Fruit fly (Drosophila melanogaster) whole organism, embryonic: ENCODE results near the gene CG2617.

Experiments
- CG10209 ChIP-seq: fragments of 200-800 bp; sonication (Bioruptor generic); optimal IDR thresholded peaks from 3 replicates; lab custom pipeline; 2017; ENCODE audit warnings: missing biosample characterization, mild to moderate bottlenecking, missing genetic modification characterization, missing genetic modification reagents
- CG11560 ChIP-seq: fragments of 200-800 bp; sonication (Bioruptor generic); IDR thresholded peaks from 3 replicates; pipeline ENCODE4 v1.3.6; 2022; ENCODE audit warnings: missing biosample characterization, missing genetic modification characterization
- CG12659 ChIP-seq: fragments of 200-800 bp; sonication (Bioruptor generic); optimal IDR thresholded peaks from 3 replicates; lab custom pipeline; 2017; ENCODE audit warnings: mild to moderate bottlenecking, missing biosample characterization, missing genetic modification reagents, missing genetic modification characterization
- CG12942 ChIP-seq: fragments of 200-800 bp; sonication (Bioruptor generic); optimal IDR thresholded peaks from 3 replicates; lab custom pipeline; 2016; ENCODE audit warnings: missing biosample characterization, missing genetic modification characterization
- CG13296 ChIP-seq: fragments of 200-800 bp; sonication (Bioruptor generic); optimal IDR thresholded peaks from 3 replicates; lab custom pipeline; 2018; ENCODE audit warnings: missing biosample characterization, mild to moderate bottlenecking, missing genetic modification characterization
- CG15269 ChIP-seq: fragments of 200-800 bp; sonication (Bioruptor generic); optimal IDR thresholded peaks from 2 replicates; lab custom pipeline; 2018; ENCODE audit warnings: missing biosample characterization, mild to moderate bottlenecking, missing genetic modification characterization, moderate library complexity
- CG15514 ChIP-seq: fragments of 200-800 bp; sonication (Bioruptor generic); optimal IDR thresholded peaks from 3 replicates; lab custom pipeline; 2017; ENCODE audit warnings: missing biosample characterization, missing genetic modification characterization, mild to moderate bottlenecking, moderate library complexity, missing genetic modification reagents
- CG16863 ChIP-seq: fragments of 200-800 bp; sonication (Bioruptor generic); optimal IDR thresholded peaks from 3 replicates; lab custom pipeline; 2016; ENCODE audit warnings: missing biosample characterization, missing genetic modification characterization
- CG17328 ChIP-seq: fragments of 200-800 bp; sonication (Bioruptor generic); IDR thresholded peaks from 2 replicates; pipeline ENCODE4 v1.3.6; 2022; ENCODE audit warnings: missing biosample characterization, missing genetic modification characterization
- CG17568 ChIP-seq: fragments of 200-800 bp; sonication (Bioruptor generic); optimal IDR thresholded peaks from 2 replicates; lab custom pipeline; 2018; ENCODE audit warnings: missing biosample characterization, mild to moderate bottlenecking, missing genetic modification characterization, moderate library complexity
- CG2202 ChIP-seq: fragments of 200-800 bp; sonication (Bioruptor generic); optimal IDR thresholded peaks from 2 replicates; lab custom pipeline; 2018; ENCODE audit warnings: missing biosample characterization, mild to moderate bottlenecking, missing genetic modification characterization
- CG2712 ChIP-seq: fragments of 200-800 bp; optimal IDR thresholded peaks from 3 replicates; lab custom pipeline; 2019; ENCODE audit warnings: missing biosample characterization, mild to moderate bottlenecking, missing genetic modification characterization, moderate library complexity
- CG31441 ChIP-seq: fragments of 200-800 bp; sonication (Bioruptor generic); IDR thresholded peaks from 2 replicates; pipeline ENCODE4 v1.3.6; 2022; ENCODE audit warnings: missing biosample characterization, missing genetic modification characterization
- CG32532 ChIP-seq: fragments of 200-800 bp; sonication (Bioruptor generic); IDR thresholded peaks from 2 replicates; pipeline ENCODE4 v1.3.6; 2022; ENCODE audit warnings: missing biosample characterization, missing genetic modification characterization
- CG33213 ChIP-seq: fragments of 200-800 bp; sonication (Bioruptor generic); optimal IDR thresholded peaks from 3 replicates; lab custom pipeline; 2016; ENCODE audit warnings: missing biosample characterization, missing genetic modification characterization
- CG4328 ChIP-seq: fragments of 200-800 bp; sonication (Bioruptor generic); optimal IDR thresholded peaks from 3 replicates; lab custom pipeline; 2017; ENCODE audit warnings: missing biosample characterization, missing genetic modification reagents, missing genetic modification characterization
- CG4424 ChIP-seq: fragments of 200-800 bp; sonication (Bioruptor generic); optimal IDR thresholded peaks from 3 replicates; lab custom pipeline; 2016; ENCODE audit warnings: missing biosample characterization, missing genetic modification characterization
- CG4707 ChIP-seq: fragments of 200-800 bp; sonication (Bioruptor generic); optimal IDR thresholded peaks from 2 replicates; lab custom pipeline; 2018; ENCODE audit warnings: missing biosample characterization, mild to moderate bottlenecking, missing genetic modification characterization, moderate library complexity
- CG6175 ChIP-seq: fragments of 200-800 bp; sonication (Bioruptor generic); IDR thresholded peaks from 3 replicates; pipeline ENCODE4 v1.3.6; 2022; ENCODE audit warnings: missing biosample characterization, missing genetic modification characterization
- CG6683 ChIP-seq: fragments of 200-800 bp; sonication (Bioruptor generic); optimal IDR thresholded peaks from 2 replicates; lab custom pipeline; 2017; ENCODE audit warnings: missing biosample characterization, mild to moderate bottlenecking, missing genetic modification characterization, missing genetic modification reagents
- CG7556 ChIP-seq: fragments of 200-800 bp; sonication (Bioruptor generic); optimal IDR thresholded peaks from 2 replicates; lab custom pipeline; 2017; ENCODE audit warnings: missing biosample characterization, mild to moderate bottlenecking, missing genetic modification characterization
- CG7839 ChIP-seq: fragments of 200-800 bp; sonication (Bioruptor generic); optimal IDR thresholded peaks from 3 replicates; lab custom pipeline; 2018; ENCODE audit warnings: missing biosample characterization, mild to moderate bottlenecking, missing genetic modification characterization, moderate library complexity
- CG8944 ChIP-seq: fragments of 200-800 bp; sonication (Bioruptor generic); optimal IDR thresholded peaks from 3 replicates; lab custom pipeline; 2016; ENCODE audit warnings: missing biosample characterization, missing genetic modification characterization
- CHES-1-like ChIP-seq: fragments of 200-800 bp; sonication (Bioruptor generic); optimal IDR thresholded peaks from 2 replicates; lab custom pipeline; 2016; ENCODE audit warnings: missing biosample characterization, missing genetic modification characterization
- D ChIP-seq, 2 experiments: fragments of 200-800 bp in 1 of 2; fragments of >200 bp in 1 of 2; sonication (Bioruptor generic) in 1 of 2; optimal IDR thresholded peaks; 2 replicates in 1 of 2; 3 replicates in 1 of 2; lab custom pipeline; 2017; ENCODE audit warnings: mild to moderate bottlenecking in 1 of 2, missing biosample characterization in 1 of 2, missing genetic modification characterization in 1 of 2, missing genetic modification reagents in 1 of 2
- D19B ChIP-seq: fragments of 200-800 bp; sonication (Bioruptor generic); optimal IDR thresholded peaks from 2 replicates; lab custom pipeline; 2017; ENCODE audit warnings: missing biosample characterization, mild to moderate bottlenecking, missing genetic modification characterization
- Doc2 ChIP-seq: fragments of 200-800 bp; sonication (Bioruptor generic); IDR thresholded peaks from 2 replicates; pipeline ENCODE4 v1.3.6; 2022; ENCODE audit warnings: missing biosample characterization, missing genetic modification characterization
- Dp ChIP-seq: fragments of 200-800 bp; sonication (Bioruptor generic); optimal IDR thresholded peaks from 2 replicates; lab custom pipeline; 2018; ENCODE audit warnings: missing biosample characterization, mild to moderate bottlenecking, missing genetic modification characterization, moderate library complexity
- Fer3 ChIP-seq: fragments of 200-800 bp; sonication (Bioruptor generic); optimal IDR thresholded peaks from 2 replicates; lab custom pipeline; 2018; ENCODE audit warnings: missing biosample characterization, mild to moderate bottlenecking, missing genetic modification characterization, moderate library complexity
- HmgD ChIP-seq: fragments of 200-800 bp; sonication (Bioruptor generic); optimal IDR thresholded peaks from 3 replicates; lab custom pipeline; 2016; ENCODE audit warnings: missing biosample characterization, missing genetic modification characterization
- Mes4 ChIP-seq: fragments of 200-800 bp; sonication (Bioruptor generic); optimal IDR thresholded peaks from 2 replicates; lab custom pipeline; 2016; ENCODE audit warnings: missing biosample characterization, missing genetic modification characterization
- Myb ChIP-seq: fragments of 200-800 bp; sonication (Bioruptor generic); optimal IDR thresholded peaks from 2 replicates; lab custom pipeline; 2016; ENCODE audit warnings: missing biosample characterization, missing genetic modification characterization
- Ravus ChIP-seq: fragments of 200-800 bp; sonication (Bioruptor generic); IDR thresholded peaks from 2 replicates; pipeline ENCODE4 v1.3.6; 2022; ENCODE audit warnings: missing biosample characterization, missing genetic modification characterization
- Ssrp ChIP-seq: fragments of 200-800 bp; sonication (Bioruptor generic); optimal IDR thresholded peaks from 2 replicates; lab custom pipeline; 2018; ENCODE audit warnings: missing biosample characterization, mild to moderate bottlenecking, missing genetic modification characterization, moderate library complexity
- aop ChIP-seq: fragments of 200-800 bp; sonication (Bioruptor generic); IDR thresholded peaks from 2 replicates; pipeline ENCODE4 v1.3.6; 2022; ENCODE audit warnings: missing biosample characterization, missing genetic modification characterization
- cg ChIP-seq: fragments of 200-800 bp; sonication (Bioruptor generic); optimal IDR thresholded peaks from 3 replicates; lab custom pipeline; 2019; ENCODE audit warnings: missing biosample characterization, mild to moderate bottlenecking, missing genetic modification characterization, moderate library complexity
- dm ChIP-seq: fragments of 200-800 bp; sonication (Bioruptor generic); optimal IDR thresholded peaks from 3 replicates; lab custom pipeline; 2016; ENCODE audit warnings: missing biosample characterization, missing genetic modification characterization
- dysf ChIP-seq: fragments of 200-800 bp; sonication (Bioruptor generic); IDR thresholded peaks from 3 replicates; pipeline ENCODE4 v1.3.6; 2022; ENCODE audit warnings: missing biosample characterization, missing genetic modification characterization
- eve ChIP-seq, 2 experiments: fragments of >200 bp; optimal IDR thresholded peaks; 2 replicates each; lab custom pipeline; 2017; ENCODE audit warnings: missing biosample characterization in 2 of 2, missing genetic modification characterization in 2 of 2
- exex ChIP-seq: fragments of 200-800 bp; sonication (Bioruptor generic); optimal IDR thresholded peaks from 4 replicates; lab custom pipeline; 2018; ENCODE audit warnings: missing biosample characterization, mild to moderate bottlenecking, missing genetic modification characterization, moderate library complexity
- gcm2 ChIP-seq: fragments of 200-800 bp; sonication (Bioruptor generic); optimal IDR thresholded peaks from 2 replicates; lab custom pipeline; 2016; ENCODE audit warnings: missing biosample characterization, missing genetic modification characterization
- kah ChIP-seq: fragments of 200-800 bp; sonication (Bioruptor generic); optimal IDR thresholded peaks from 2 replicates; lab custom pipeline; 2018; ENCODE audit warnings: missing biosample characterization, mild to moderate bottlenecking, missing genetic modification characterization
- odd ChIP-seq: fragments of 200-800 bp; sonication (Bioruptor generic); optimal IDR thresholded peaks from 2 replicates; lab custom pipeline; 2017; ENCODE audit warnings: missing biosample characterization, mild to moderate bottlenecking, missing genetic modification characterization
- pho ChIP-seq: fragments of 200-800 bp; sonication (Bioruptor generic); optimal IDR thresholded peaks from 2 replicates; lab custom pipeline; 2016; ENCODE audit warnings: missing biosample characterization, missing genetic modification characterization
- sc ChIP-seq, 3 experiments: fragments of >200 bp in 2 of 3; fragments of 200-800 bp in 1 of 3; sonication (Bioruptor generic) in 1 of 3; optimal IDR thresholded peaks; 2 replicates in 2 of 3; 3 replicates in 1 of 3; lab custom pipeline; 2017; ENCODE audit warnings: mild to moderate bottlenecking in 1 of 3, missing biosample characterization in 1 of 3, missing genetic modification characterization in 1 of 3, missing genetic modification reagents in 1 of 3
- schlank ChIP-seq: fragments of 200-800 bp; sonication (Bioruptor generic); optimal IDR thresholded peaks from 2 replicates; lab custom pipeline; 2018; ENCODE audit warnings: missing biosample characterization, mild to moderate bottlenecking, missing genetic modification characterization
- so ChIP-seq: fragments of 200-800 bp; sonication (Bioruptor generic); IDR thresholded peaks from 3 replicates; pipeline ENCODE4 v1.3.6; 2022; ENCODE audit warnings: missing biosample characterization, missing genetic modification characterization
- tap ChIP-seq: fragments of 200-800 bp; optimal IDR thresholded peaks from 3 replicates; lab custom pipeline; 2019; ENCODE audit warnings: missing biosample characterization, mild to moderate bottlenecking, missing genetic modification characterization, moderate library complexity
- zen ChIP-seq: fragments of 200-800 bp; sonication (Bioruptor generic); optimal IDR thresholded peaks from 3 replicates; lab custom pipeline; 2018; ENCODE audit warnings: missing biosample characterization, mild to moderate bottlenecking, missing genetic modification characterization, moderate library complexity

CG2617 gene

dm6 chr2L:20647240-20647908 lies 34.8 kb upstream of the CG2617 start (continued):
- TF ChIP-seq sc (optimal IDR thresholded peaks at IDR 0.05; lab: Kevin White, UChicago) (no peak), sc (GFP tag; optimal IDR thresholded peaks at IDR 0.05; lab: Kevin White, UChicago) (no peak), CG13296 (GFP tag; lab: Kevin White, UChicago) (no peak), D (optimal IDR thresholded peaks at IDR 0.05; lab: Kevin White, UChicago) (no peak), D (GFP tag; optimal IDR thresholded peaks at IDR 0.05; lab: Kevin White, UChicago) (no peak), gcm2 (no peak), CG12942 (GFP tag; lab: Kevin White, UChicago) (no peak), CG16863 (GFP tag; lab: Kevin White, UChicago) (no peak), tap (tag; lab: Kevin White, UChicago) (no peak), CG10209 (no peak), Doc2 (GFP tag; lab: Robert Waterston, UW) (no peak), Ssrp (tag; lab: Kevin White, UChicago) (no peak), CG11560 (tag; lab: Robert Waterston, UW) (no peak), CG6683 (GFP tag; lab: Kevin White, UChicago) (no peak), odd (GFP tag; lab: Kevin White, UChicago) (no peak), CG2202 (tag; lab: Kevin White, UChicago) (no peak), D19B (GFP tag; lab: Kevin White, UChicago) (no peak), CG7839 (tag; lab: Kevin White, UChicago) (no peak), Mes4 (GFP tag; lab: Kevin White, UChicago) (peak; percentile 28), CG15269 (tag; lab: Kevin White, UChicago) (no peak), CG15514 (peak; percentile 32), aop (GFP tag; lab: Robert Waterston, UW) (no peak), dm (GFP tag; lab: Kevin White, UChicago) (peak; percentile 96), CG32532 (GFP tag; lab: Robert Waterston, UW) (no peak), CG17328 (GFP tag; lab: Robert Waterston, UW) (no peak), CG4707 (no peak), dysf (GFP tag; lab: Robert Waterston, UW) (no peak), CG4424 (no peak), Myb (peak; percentile 11), CG4328 (GFP tag; lab: Kevin White, UChicago) (no peak), Dp (GFP tag; lab: Kevin White, UChicago) (peak; percentile 65), so (GFP tag; lab: Robert Waterston, UW) (no peak), kah (peak; percentile 8), CG8944 (GFP tag; lab: Kevin White, UChicago) (no peak), CG7556 (no peak), schlank (tag; lab: Kevin White, UChicago) (no peak), zen (tag; lab: Kevin White, UChicago) (peak; percentile 43), CG12659 (GFP tag; lab: Kevin White, UChicago) (peak; percentile 63), CHES-1-like (peak; percentile 17), CG6175 (no peak), exex (tag; lab: Kevin White, UChicago) (no peak), cg (GFP tag; lab: Kevin White, UChicago) (no peak), CG33213 (GFP tag; lab: Kevin White, UChicago) (peak; percentile 64), CG2712 (tag; lab: Kevin White, UChicago) (peak; percentile 23), pho (peak; percentile 11), CG31441 (GFP tag; lab: Robert Waterston, UW) (no peak), HmgD (GFP tag; lab: Kevin White, UChicago) (no peak), Fer3 (tag; lab: Kevin White, UChicago) (peak; percentile 11), Ravus (GFP tag; lab: Robert Waterston, UW) (no peak), eve (GFP tag; optimal IDR thresholded peaks at IDR 0.05; lab: Kevin White, UChicago) (no peak), CG17568 (GFP tag; lab: Kevin White, UChicago) (no peak)
